Fruit fly (Drosophila melanogaster): ENCODE measurements around the gene PMP34.
A peak's percentile ranks its signal among the peaks of the same experiment; 100 is the strongest.

Gene PMP34

dm6 chr3L:4352649-4353048 is 34.1 kb downstream of the PMP34 start:
- TF ChIP-seq CG15710 (tag; optimal IDR thresholded peaks at IDR 0.05), result no peak
- TF ChIP-seq Ets98B (GFP tag; IDR thresholded peaks at IDR 0.05), result no peak
- TF ChIP-seq CG10348 (GFP tag; IDR thresholded peaks at IDR 0.05), result no peak
- peak; percentile 36 for TF ChIP-seq EcR (GFP tag; optimal IDR thresholded peaks at IDR 0.05)

- TF ChIP-seq Pif1B (GFP tag; optimal IDR thresholded peaks at IDR 0.05), result no peak
- TF ChIP-seq Pif1A (GFP tag; optimal IDR thresholded peaks at IDR 0.05), result peak; percentile 34
- 0 out of 2 replicates have a peak, but pooled peaks have one; percentile 10 for TF ChIP-seq Ets98B (GFP tag; IDR thresholded peaks at IDR 0.05)
- TF ChIP-seq Snoo (tag; optimal IDR thresholded peaks at IDR 0.05), result no peak
- TF ChIP-seq EcR (GFP tag; optimal IDR thresholded peaks at IDR 0.05), result no peak
- peak; percentile 54 for TF ChIP-seq CG8159 (tag; optimal IDR thresholded peaks at IDR 0.05)
- TF ChIP-seq CG32121 (GFP tag; IDR thresholded peaks at IDR 0.05), result no peak
- peak; percentile 21 for TF ChIP-seq CG17806 (tag; optimal IDR thresholded peaks at IDR 0.05)
- TF ChIP-seq D1 (tag; optimal IDR thresholded peaks at IDR 0.05), result no peak
- TF ChIP-seq CG4496 (GFP tag; IDR thresholded peaks at IDR 0.05), result peak; percentile 52; the same call in 1 of the 3 replicates
- no peak for TF ChIP-seq CG8301 (tag; optimal IDR thresholded peaks at IDR 0.05)
- no peak for TF ChIP-seq CG13204 (GFP tag; optimal IDR thresholded peaks at IDR 0.05)
- TF ChIP-seq CG14655 (GFP tag; optimal IDR thresholded peaks at IDR 0.05), result peak; percentile 40
- TF ChIP-seq fd96Ca (GFP tag; IDR thresholded peaks at IDR 0.05), result 0 out of 3 replicates have a peak, but pooled peaks have one; percentile 41
- no peak for TF ChIP-seq rn (GFP tag; IDR thresholded peaks at IDR 0.05)
- peak; percentile 38 for TF ChIP-seq CG9948 (tag; optimal IDR thresholded peaks at IDR 0.05)
- no peak for TF ChIP-seq CG15710 (tag; optimal IDR thresholded peaks at IDR 0.05)
Measured at dm6 chr3L:4353657-4354075, 35.1 kb downstream of the PMP34 start.

dm6 chr3L:4354898-4355627 is 36.5 kb downstream of the PMP34 start:
- TF ChIP-seq CG8301 (tag; optimal IDR thresholded peaks at IDR 0.05) (no peak), CG13204 (GFP tag; optimal IDR thresholded peaks at IDR 0.05) (no peak), CG4496 (GFP tag; IDR thresholded peaks at IDR 0.05) (no peak), CG9948 (tag; optimal IDR thresholded peaks at IDR 0.05) (no peak), CG10348 (GFP tag; IDR thresholded peaks at IDR 0.05) (no peak), Ets98B (GFP tag; IDR thresholded peaks at IDR 0.05) (no peak), CG17806 (tag; optimal IDR thresholded peaks at IDR 0.05) (no peak), rn (GFP tag; IDR thresholded peaks at IDR 0.05) (no peak), Snoo (tag; optimal IDR thresholded peaks at IDR 0.05) (no peak), fd96Ca (GFP tag; IDR thresholded peaks at IDR 0.05) (no peak), Pif1A (GFP tag; optimal IDR thresholded peaks at IDR 0.05) (no peak), gl (tag; optimal IDR thresholded peaks at IDR 0.05) (no peak), CG8159 (tag; optimal IDR thresholded peaks at IDR 0.05) (no peak), CG15710 (tag; optimal IDR thresholded peaks at IDR 0.05) (no peak), CG32121 (GFP tag; IDR thresholded peaks at IDR 0.05) (no peak)

- no peak for TF ChIP-seq CG17806 (tag; optimal IDR thresholded peaks at IDR 0.05)
- TF ChIP-seq fd96Ca (GFP tag; IDR thresholded peaks at IDR 0.05), result no peak
Measured at dm6 chr3L:4356986-4357385, 38.4 kb downstream of the PMP34 start.

dm6 chr3L:4357705-4358131 is 39.2 kb downstream of the PMP34 start:
- TF ChIP-seq CG12605 (GFP tag; IDR thresholded peaks at IDR 0.05) (no peak), CG32121 (GFP tag; IDR thresholded peaks at IDR 0.05) (no peak), EcR (GFP tag; optimal IDR thresholded peaks at IDR 0.05) (no peak)

dm6 chr3L:4359688-4360375 is 41.3 kb downstream of the PMP34 start:
- TF ChIP-seq CG14655 (GFP tag; optimal IDR thresholded peaks at IDR 0.05), result no peak
- TF ChIP-seq EcR (GFP tag; optimal IDR thresholded peaks at IDR 0.05), result peak; percentile 59

- peak; percentile 16 for TF ChIP-seq EcR (GFP tag; optimal IDR thresholded peaks at IDR 0.05)
- no peak for TF ChIP-seq Snoo (tag; optimal IDR thresholded peaks at IDR 0.05)
- peak; percentile 8 for TF ChIP-seq CG13204 (GFP tag; optimal IDR thresholded peaks at IDR 0.05)
Measured at dm6 chr3L:4360376-4360703, 41.8 kb downstream of the PMP34 start.

- TF ChIP-seq gl (tag; optimal IDR thresholded peaks at IDR 0.05), result no peak
- no peak for TF ChIP-seq CG14655 (GFP tag; optimal IDR thresholded peaks at IDR 0.05)
- TF ChIP-seq CG4496 (GFP tag; IDR thresholded peaks at IDR 0.05), result no peak
- TF ChIP-seq CG34367 (tag; optimal IDR thresholded peaks at IDR 0.05), result no peak
- TF ChIP-seq Ets98B (GFP tag; IDR thresholded peaks at IDR 0.05), result no peak
- TF ChIP-seq CG8159 (tag; optimal IDR thresholded peaks at IDR 0.05), result no peak
- no peak for TF ChIP-seq Pif1A (GFP tag; optimal IDR thresholded peaks at IDR 0.05)
- no peak for TF ChIP-seq rn (GFP tag; IDR thresholded peaks at IDR 0.05)
- no peak for TF ChIP-seq CG12605 (GFP tag; IDR thresholded peaks at IDR 0.05)
- TF ChIP-seq Snoo (tag; optimal IDR thresholded peaks at IDR 0.05), result no peak
- no peak for TF ChIP-seq CG17806 (tag; optimal IDR thresholded peaks at IDR 0.05)
- no peak for TF ChIP-seq fd96Ca (GFP tag; IDR thresholded peaks at IDR 0.05)
- TF ChIP-seq CG8301 (tag; optimal IDR thresholded peaks at IDR 0.05), result no peak
- TF ChIP-seq CG32121 (GFP tag; IDR thresholded peaks at IDR 0.05), result no peak
- TF ChIP-seq D1 (tag; optimal IDR thresholded peaks at IDR 0.05), result no peak
- no peak for TF ChIP-seq CG13204 (GFP tag; optimal IDR thresholded peaks at IDR 0.05)
- TF ChIP-seq CG9948 (tag; optimal IDR thresholded peaks at IDR 0.05), result no peak
- TF ChIP-seq CG15710 (tag; optimal IDR thresholded peaks at IDR 0.05), result no peak
- TF ChIP-seq EcR (GFP tag; optimal IDR thresholded peaks at IDR 0.05), result no peak
Measured at dm6 chr3L:4362937-4363336, 44.4 kb downstream of the PMP34 start.

Data from whole organism, pupa.